Worm (Caenorhabditis elegans): ENCODE results near the gene apc-2.

DNA sequence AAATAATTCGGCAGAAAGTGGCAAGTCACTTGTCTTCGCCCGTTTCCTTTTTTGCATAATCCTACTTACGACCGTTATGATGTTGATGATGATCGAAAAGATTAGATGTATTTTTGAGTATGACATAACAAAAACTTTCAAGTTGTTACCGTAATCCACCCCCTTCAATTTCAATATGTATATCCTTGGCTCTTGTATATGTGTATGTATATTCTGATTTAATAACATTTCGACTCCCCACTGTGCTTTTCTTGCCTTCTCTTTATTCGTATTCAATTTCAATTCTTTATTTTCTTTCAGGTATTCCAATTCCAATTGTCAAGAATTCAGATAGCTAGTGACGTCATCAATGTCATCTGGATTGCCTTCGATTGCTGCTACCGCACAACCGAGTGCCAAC, 13.4 kb upstream of the apc-2 start, which contains the start of gene pros-1:
- TF ChIP-seq ceh-58 (GFP tag; IDR thresholded peaks at IDR 0.05) = no peak
- TF ChIP-seq ama-1 (optimal IDR thresholded peaks at IDR 0.05) = no peak
- no peak for TF ChIP-seq ama-1 (GFP tag; optimal IDR thresholded peaks at IDR 0.05)
- no peak for TF ChIP-seq madf-10 (tag; optimal IDR thresholded peaks at IDR 0.05)
- no peak for TF ChIP-seq rcor-1 (GFP tag; IDR thresholded peaks at IDR 0.05)
- TF ChIP-seq tbx-9 (tag; optimal IDR thresholded peaks at IDR 0.05; ENCODE audit: borderline replicate concordance) = no peak
- no peak for TF ChIP-seq pha-4 (tag; optimal IDR thresholded peaks at IDR 0.05)
- TF ChIP-seq unc-130 (GFP tag; optimal IDR thresholded peaks at IDR 0.05) = no peak
- no peak for TF ChIP-seq madf-6 (GFP tag; IDR thresholded peaks at IDR 0.05)
- TF ChIP-seq nhr-27 (tag; optimal IDR thresholded peaks at IDR 0.05) = no peak
- no peak for TF ChIP-seq snpc-4 (GFP tag; optimal IDR thresholded peaks at IDR 0.05)
- TF ChIP-seq snpc-4 (tag; optimal IDR thresholded peaks at IDR 0.05) = no peak
- no peak for TF ChIP-seq F57A8.1 (GFP tag; optimal IDR thresholded peaks at IDR 0.05)
- TF ChIP-seq ztf-18 (tag; optimal IDR thresholded peaks at IDR 0.05) = no peak
- TF ChIP-seq dox-1 (GFP tag; IDR thresholded peaks at IDR 0.05) = no peak
